Worm (Caenorhabditis elegans): ENCODE results near the gene srh-182.

- TF ChIP-seq ztf-23 (GFP tag; IDR thresholded peaks at IDR 0.05): no peak
- TF ChIP-seq flt-1 (GFP tag; IDR thresholded peaks at IDR 0.05): no peak
- no peak for TF ChIP-seq tab-1 (GFP tag; IDR thresholded peaks at IDR 0.05)
- no peak for TF ChIP-seq klf-2 (GFP tag; conservative IDR thresholded peaks at IDR 0.05)
- TF ChIP-seq ref-1 (GFP tag; conservative IDR thresholded peaks at IDR 0.05): no peak
- no peak for TF ChIP-seq ztf-29 (GFP tag; IDR thresholded peaks at IDR 0.05)
Observed at ce11 chrV:18508564-18508963, 35.2 kb upstream of the srh-182 start, which contains the start of gene Y51A2D.1.
